Worm (Caenorhabditis elegans): ENCODE data around the gene spt-5.

spt-5 gene

ce11 chrIV:12010859-12011258 lies 40.4 kb upstream of the spt-5 start, which contains the start of the genes ZK617.26 and unc-22:
Gene ZK617.26 (minus strand): TSS chrIV:12010959.
Gene unc-22 (minus strand): TSS chrIV:12011007.
- TF ChIP-seq zip-8 (tag; optimal IDR thresholded peaks at IDR 0.05) (no peak), ham-2 (GFP tag; optimal IDR thresholded peaks at IDR 0.05) (no peak), elt-1 (tag; optimal IDR thresholded peaks at IDR 0.05; ENCODE audit: borderline replicate concordance, insufficient read depth) (no peak), ceh-83 (GFP tag; optimal IDR thresholded peaks at IDR 0.05) (no peak), pha-4 (tag; optimal IDR thresholded peaks at IDR 0.05) (no peak), tbx-8 (GFP tag; optimal IDR thresholded peaks at IDR 0.05) (no peak), ceh-39 (tag; optimal IDR thresholded peaks at IDR 0.05) (no peak), elt-3 (tag; optimal IDR thresholded peaks at IDR 0.05) (no peak), sptf-1 (tag; optimal IDR thresholded peaks at IDR 0.05) (no peak), ceh-43 (GFP tag; optimal IDR thresholded peaks at IDR 0.05) (no peak)

DNA sequence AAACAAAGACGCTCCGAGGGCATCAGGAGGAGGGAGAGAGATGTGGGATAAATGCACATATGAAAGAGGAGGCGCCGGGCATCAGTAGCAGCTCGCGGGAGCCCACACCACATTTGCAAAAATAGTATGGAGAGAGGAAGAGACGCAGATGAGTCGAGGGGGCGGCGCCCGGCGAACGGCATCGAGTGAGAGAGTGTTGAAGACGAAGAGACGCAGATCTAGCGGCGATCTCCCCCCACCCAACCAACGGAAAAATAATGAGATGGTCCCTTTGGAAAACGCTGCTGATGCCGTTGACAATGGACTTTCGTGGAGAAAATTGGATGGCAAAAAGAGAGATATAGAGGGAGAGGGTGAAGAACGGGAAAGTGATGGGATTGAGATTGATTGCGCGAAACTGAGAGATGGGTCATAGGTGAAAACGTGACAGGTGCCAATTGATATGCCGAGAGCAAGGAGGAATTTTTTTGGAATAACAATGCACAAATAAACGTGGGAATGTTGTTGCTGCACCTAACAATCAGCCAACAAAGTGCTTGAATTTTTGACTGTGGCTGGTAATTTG lies 38.8 kb upstream of the spt-5 start:
- TF ChIP-seq unc-120 (tag; optimal IDR thresholded peaks at IDR 0.05; ENCODE audit: poor library complexity, severe bottlenecking) = peak; percentile 89
- no peak for TF ChIP-seq hlh-1 (tag; optimal IDR thresholded peaks at IDR 0.05)
- TF ChIP-seq lsy-2 (tag; optimal IDR thresholded peaks at IDR 0.05) = no peak
- peak; percentile 90 for TF ChIP-seq unc-62 (GFP tag; optimal IDR thresholded peaks at IDR 0.05)
- TF ChIP-seq nhr-76 (tag; optimal IDR thresholded peaks at IDR 0.05) = no peak
- no peak for TF ChIP-seq sem-2 (GFP tag; optimal IDR thresholded peaks at IDR 0.05)
- TF ChIP-seq ceh-43 (GFP tag; optimal IDR thresholded peaks at IDR 0.05) = no peak
- no peak for TF ChIP-seq ztf-11 (tag; optimal IDR thresholded peaks at IDR 0.05)
- no peak for TF ChIP-seq mep-1 (tag; optimal IDR thresholded peaks at IDR 0.05)
- no peak for TF ChIP-seq ceh-39 (tag; optimal IDR thresholded peaks at IDR 0.05)
- peak; percentile 7 for TF ChIP-seq drap-1 (GFP tag; optimal IDR thresholded peaks at IDR 0.05)
- TF ChIP-seq nhr-237 (tag; optimal IDR thresholded peaks at IDR 0.05) = no peak
- TF ChIP-seq elt-3 (tag; optimal IDR thresholded peaks at IDR 0.05) = no peak
- TF ChIP-seq lin-32 (GFP tag; optimal IDR thresholded peaks at IDR 0.05) = no peak
- no peak for TF ChIP-seq ceh-83 (GFP tag; optimal IDR thresholded peaks at IDR 0.05)

DNA sequence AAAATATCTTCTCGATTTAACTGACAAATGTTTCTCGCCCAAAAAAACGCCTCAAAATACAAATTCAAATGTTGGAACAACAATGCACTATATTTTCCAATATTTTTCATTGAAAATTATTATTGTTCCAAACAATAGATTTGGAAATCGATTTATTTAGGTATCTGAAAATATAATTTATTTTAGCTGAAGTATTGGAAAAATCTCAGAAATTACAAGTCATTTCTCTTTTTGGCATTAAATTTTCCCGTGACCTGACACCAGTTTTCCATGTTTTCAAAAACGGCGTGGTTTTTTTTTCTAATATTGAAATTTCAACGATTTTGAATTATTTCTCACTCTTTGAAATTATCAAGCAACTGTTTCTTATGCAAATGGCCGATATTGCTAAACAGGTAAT lies 38.2 kb upstream of the spt-5 start, which contains the start of gene spe-17:
Gene spe-17, plus strand, starts transcription at position 301 of the 400 bp plus-strand sequence.
- TF ChIP-seq hlh-1 (tag; optimal IDR thresholded peaks at IDR 0.05) = no peak
- no peak for TF ChIP-seq ham-2 (GFP tag; optimal IDR thresholded peaks at IDR 0.05)
- no peak for TF ChIP-seq lin-13 (tag; optimal IDR thresholded peaks at IDR 0.05)
- no peak for TF ChIP-seq snpc-4 (tag; optimal IDR thresholded peaks at IDR 0.05)
- TF ChIP-seq bed-3 (GFP tag; optimal IDR thresholded peaks at IDR 0.05) = no peak
- no peak for TF ChIP-seq unc-62 (GFP tag; optimal IDR thresholded peaks at IDR 0.05)
- TF ChIP-seq cnd-1 (tag; optimal IDR thresholded peaks at IDR 0.05) = no peak
- no peak for TF ChIP-seq ceh-39 (tag; optimal IDR thresholded peaks at IDR 0.05)
- TF ChIP-seq elt-1 (tag; optimal IDR thresholded peaks at IDR 0.05; ENCODE audit: borderline replicate concordance, insufficient read depth) = no peak
- TF ChIP-seq blmp-1 (tag; optimal IDR thresholded peaks at IDR 0.05) = no peak
- TF ChIP-seq elt-3 (tag; optimal IDR thresholded peaks at IDR 0.05) = no peak
- no peak for TF ChIP-seq ztf-11 (tag; optimal IDR thresholded peaks at IDR 0.05)
- TF ChIP-seq nhr-237 (tag; optimal IDR thresholded peaks at IDR 0.05) = no peak
- no peak for TF ChIP-seq flh-1 (GFP tag; optimal IDR thresholded peaks at IDR 0.05)

- TF ChIP-seq blmp-1 (tag; optimal IDR thresholded peaks at IDR 0.05) (no peak), lsy-2 (tag; optimal IDR thresholded peaks at IDR 0.05) (no peak), unc-39 (tag; optimal IDR thresholded peaks at IDR 0.05) (no peak), ceh-39 (tag; optimal IDR thresholded peaks at IDR 0.05) (no peak), nhr-237 (tag; optimal IDR thresholded peaks at IDR 0.05) (no peak), nhr-28 (tag; optimal IDR thresholded peaks at IDR 0.05) (no peak), tbx-8 (GFP tag; optimal IDR thresholded peaks at IDR 0.05) (no peak), flh-1 (GFP tag; optimal IDR thresholded peaks at IDR 0.05) (no peak), sptf-1 (tag; optimal IDR thresholded peaks at IDR 0.05) (no peak), pha-4 (tag; optimal IDR thresholded peaks at IDR 0.05) (no peak), sem-2 (GFP tag; optimal IDR thresholded peaks at IDR 0.05) (no peak), snpc-4 (tag; optimal IDR thresholded peaks at IDR 0.05) (no peak), ceh-43 (GFP tag; optimal IDR thresholded peaks at IDR 0.05) (no peak), nhr-76 (tag; optimal IDR thresholded peaks at IDR 0.05) (no peak), elt-3 (tag; optimal IDR thresholded peaks at IDR 0.05) (no peak), nhr-2 (tag; optimal IDR thresholded peaks at IDR 0.05) (no peak), nhr-12 (tag; optimal IDR thresholded peaks at IDR 0.05) (no peak)
Measured at ce11 chrIV:12015586-12015985, 35.7 kb upstream of the spt-5 start, which contains the start of gene lips-6. Gene lips-6 (minus strand): TSS chrIV:12015686.
